Fruit fly (Drosophila melanogaster): Measurements from ENCODE around the gene TORIP.

Gene TORIP

dm6 chr3L:19792717-19793437 is 12.0 kb downstream of the TORIP start:
- TF ChIP-seq lola (GFP tag; optimal IDR thresholded peaks at IDR 0.05), result no peak
- TF ChIP-seq Nf-YB (GFP tag; optimal IDR thresholded peaks at IDR 0.05), result no peak
- no peak for TF ChIP-seq ems (GFP tag; optimal IDR thresholded peaks at IDR 0.05)
- no peak for TF ChIP-seq MBD-R2 (GFP tag; IDR thresholded peaks at IDR 0.05)
- no peak for TF ChIP-seq ttk (GFP tag; IDR thresholded peaks at IDR 0.05)
- TF ChIP-seq Hsf (GFP tag; optimal IDR thresholded peaks at IDR 0.05), result no peak
- TF ChIP-seq CG11695 (GFP tag; IDR thresholded peaks at IDR 0.05), result no peak
- no peak for TF ChIP-seq gsb (GFP tag; IDR thresholded peaks at IDR 0.05)
- no peak for TF ChIP-seq dysf (GFP tag; IDR thresholded peaks at IDR 0.05)
- no peak for TF ChIP-seq Bteb2 (GFP tag; optimal IDR thresholded peaks at IDR 0.05)
- no peak for TF ChIP-seq sima (GFP tag; optimal IDR thresholded peaks at IDR 0.05)
- TF ChIP-seq Fer1 (GFP tag; optimal IDR thresholded peaks at IDR 0.05), result no peak
- no peak for TF ChIP-seq CG17385 (GFP tag; optimal IDR thresholded peaks at IDR 0.05)
- TF ChIP-seq CG10543 (GFP tag; optimal IDR thresholded peaks at IDR 0.05), result no peak
- TF ChIP-seq Asciz (GFP tag; optimal IDR thresholded peaks at IDR 0.05), result no peak
- peak; percentile 26 for TF ChIP-seq Elba2 (GFP tag; optimal IDR thresholded peaks at IDR 0.05)
- TF ChIP-seq CG17361 (GFP tag; IDR thresholded peaks at IDR 0.05), result no peak
- TF ChIP-seq CG10565 (GFP tag; optimal IDR thresholded peaks at IDR 0.05), result no peak
- TF ChIP-seq bsh (GFP tag; optimal IDR thresholded peaks at IDR 0.05), result peak in 1 of 2 experiments; percentile 61
- no peak for TF ChIP-seq ssp (GFP tag; IDR thresholded peaks at IDR 0.05)
- no peak for TF ChIP-seq ap (GFP tag; IDR thresholded peaks at IDR 0.05)
- TF ChIP-seq CG8388 (GFP tag; optimal IDR thresholded peaks at IDR 0.05), result no peak
- no peak for TF ChIP-seq zf30C (GFP tag; optimal IDR thresholded peaks at IDR 0.05)
- TF ChIP-seq nom (GFP tag; optimal IDR thresholded peaks at IDR 0.05), result peak; percentile 67
- no peak for TF ChIP-seq CG18011 (GFP tag; optimal IDR thresholded peaks at IDR 0.05)
- no peak for TF ChIP-seq salm (tag; optimal IDR thresholded peaks at IDR 0.05)
- TF ChIP-seq zfh2 (GFP tag; optimal IDR thresholded peaks at IDR 0.05), result no peak
- TF ChIP-seq CG15479 (GFP tag; optimal IDR thresholded peaks at IDR 0.05), result peak; percentile 12
- TF ChIP-seq Trl (optimal IDR thresholded peaks at IDR 0.05), result peak in 1 of 2 experiments; percentile 15
- TF ChIP-seq Trl (GFP tag; optimal IDR thresholded peaks at IDR 0.05), result no peak
- TF ChIP-seq Bdp1 (GFP tag; optimal IDR thresholded peaks at IDR 0.05), result no peak
- no peak for TF ChIP-seq CG10321 (GFP tag; IDR thresholded peaks at IDR 0.05)
- TF ChIP-seq onecut (GFP tag; IDR thresholded peaks at IDR 0.05), result no peak
- TF ChIP-seq Xbp1 (GFP tag; optimal IDR thresholded peaks at IDR 0.05), result no peak
- TF ChIP-seq chinmo (GFP tag; IDR thresholded peaks at IDR 0.05; ENCODE audit: partially characterized antibody), result 0 out of 4 replicates have a peak, but pooled peaks have one; percentile 15
- no peak for TF ChIP-seq CG12942 (GFP tag; optimal IDR thresholded peaks at IDR 0.05)
- no peak for TF ChIP-seq CG10654 (GFP tag; optimal IDR thresholded peaks at IDR 0.05)
- TF ChIP-seq CG1603 (tag; optimal IDR thresholded peaks at IDR 0.05), result no peak
- TF ChIP-seq CG17359 (tag; optimal IDR thresholded peaks at IDR 0.05), result no peak
- TF ChIP-seq Drgx (GFP tag; IDR thresholded peaks at IDR 0.05), result peak; percentile 61
- TF ChIP-seq Hmx (GFP tag; optimal IDR thresholded peaks at IDR 0.05), result no peak
- TF ChIP-seq CG10274 (GFP tag; optimal IDR thresholded peaks at IDR 0.05), result no peak
- TF ChIP-seq chn (GFP tag; optimal IDR thresholded peaks at IDR 0.05), result no peak
- TF ChIP-seq Atf6 (GFP tag; IDR thresholded peaks at IDR 0.05), result 0 out of 2 replicates have a peak, but pooled peaks have one; percentile 31
- no peak for TF ChIP-seq Antp (GFP tag; optimal IDR thresholded peaks at IDR 0.05)
- TF ChIP-seq CG11560 (tag; IDR thresholded peaks at IDR 0.05), result no peak
- TF ChIP-seq fu2 (GFP tag; optimal IDR thresholded peaks at IDR 0.05), result no peak
- no peak for TF ChIP-seq BEAF-32 (GFP tag; optimal IDR thresholded peaks at IDR 0.05)
- no peak for TF ChIP-seq aop (GFP tag; IDR thresholded peaks at IDR 0.05)
- no peak for TF ChIP-seq Dp (GFP tag; optimal IDR thresholded peaks at IDR 0.05)
- no peak for TF ChIP-seq vvl (GFP tag; IDR thresholded peaks at IDR 0.05)
